Worm (Caenorhabditis elegans): Measurements from ENCODE around the gene M04D8.5.

Gene M04D8.5

DNA sequence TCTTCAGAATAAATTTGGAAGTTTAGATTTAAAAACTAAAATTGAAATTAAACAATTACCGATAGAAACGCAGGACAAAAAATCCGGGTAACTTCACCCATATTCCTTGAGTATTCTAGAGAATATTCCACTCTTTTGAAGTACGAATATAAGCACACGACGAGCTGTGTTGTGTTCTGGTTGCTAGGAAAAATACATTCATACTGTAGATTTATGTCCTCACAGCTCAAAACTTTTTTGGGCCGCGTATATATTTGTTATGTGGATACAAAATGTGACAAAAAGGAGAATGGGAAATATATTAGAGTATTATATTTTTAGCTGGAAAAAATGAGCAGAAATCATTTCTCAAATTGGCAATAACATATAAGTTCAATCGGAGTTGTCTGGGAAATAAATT is at the start of gene M04D8.5:
Gene M04D8.5 (minus strand): TSS at position 101 of the 400 bp plus-strand sequence.
- TF ChIP-seq unc-62 (GFP tag; optimal IDR thresholded peaks at IDR 0.05) = no peak
- TF ChIP-seq cnd-1 (tag; optimal IDR thresholded peaks at IDR 0.05) = no peak
- TF ChIP-seq flh-1 (GFP tag; optimal IDR thresholded peaks at IDR 0.05) = no peak
- TF ChIP-seq nhr-12 (tag; optimal IDR thresholded peaks at IDR 0.05) = no peak
- TF ChIP-seq mab-5 (tag; optimal IDR thresholded peaks at IDR 0.05) = no peak
- no peak for TF ChIP-seq pha-4 (tag; optimal IDR thresholded peaks at IDR 0.05)

DNA sequence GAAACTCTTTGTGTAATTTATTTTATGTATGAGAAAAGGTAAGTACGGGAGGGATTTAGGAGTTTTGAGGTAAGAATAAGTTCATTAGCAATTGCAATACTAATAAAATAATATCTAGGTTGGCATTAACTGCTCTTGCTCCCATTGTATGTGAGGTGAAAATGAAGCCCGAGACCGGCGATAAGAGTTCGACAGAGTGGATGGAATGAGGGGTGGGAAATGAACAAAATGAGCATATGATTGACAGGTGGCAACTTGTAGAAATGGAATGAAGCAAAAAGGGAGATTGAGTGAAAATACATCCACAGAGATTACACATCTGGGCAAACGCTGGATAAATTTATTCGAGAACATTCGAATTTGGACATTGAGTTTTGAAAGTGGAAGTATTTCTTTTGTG is 45.7 kb upstream of the M04D8.5 start:
- TF ChIP-seq mab-5 (tag; optimal IDR thresholded peaks at IDR 0.05) (no peak), mep-1 (tag; optimal IDR thresholded peaks at IDR 0.05) (no peak), snpc-4 (tag; optimal IDR thresholded peaks at IDR 0.05) (no peak)

DNA sequence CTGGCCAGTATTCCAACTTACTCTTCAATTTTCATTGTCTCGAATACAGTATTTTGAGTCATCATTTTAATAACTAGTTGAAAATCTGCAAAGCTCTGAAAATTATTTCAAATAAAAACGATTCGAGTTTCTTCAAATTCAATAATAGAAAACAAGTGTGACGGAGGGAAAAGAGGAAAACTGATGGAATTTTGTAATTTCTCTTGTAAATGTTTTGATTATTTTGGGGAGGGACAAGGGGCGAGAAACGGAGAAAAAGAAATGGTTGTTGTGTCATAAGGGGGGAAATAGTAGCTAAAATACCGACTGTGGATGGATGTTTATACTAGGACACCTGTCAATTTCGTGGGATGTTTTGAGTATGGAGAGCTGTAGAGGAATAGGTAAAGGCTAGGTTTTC is 45.0 kb upstream of the M04D8.5 start, which contains the start of gene T16G12.9:
Gene T16G12.9 (minus strand): TSS at position 101 of the 400 bp plus-strand sequence.
- TF ChIP-seq nhr-2 (tag; optimal IDR thresholded peaks at IDR 0.05) (no peak), ceh-39 (tag; optimal IDR thresholded peaks at IDR 0.05) (no peak), unc-120 (tag; optimal IDR thresholded peaks at IDR 0.05; ENCODE audit: poor library complexity, severe bottlenecking) (no peak), sem-2 (GFP tag; optimal IDR thresholded peaks at IDR 0.05) (no peak), snpc-4 (tag; optimal IDR thresholded peaks at IDR 0.05) (no peak), pha-4 (tag; optimal IDR thresholded peaks at IDR 0.05) (no peak), bed-3 (GFP tag; optimal IDR thresholded peaks at IDR 0.05) (no peak), lin-32 (GFP tag; optimal IDR thresholded peaks at IDR 0.05) (no peak), nhr-12 (tag; optimal IDR thresholded peaks at IDR 0.05) (no peak), unc-62 (GFP tag; optimal IDR thresholded peaks at IDR 0.05) (no peak), drap-1 (GFP tag; optimal IDR thresholded peaks at IDR 0.05) (no peak), ceh-83 (GFP tag; optimal IDR thresholded peaks at IDR 0.05) (no peak)

DNA sequence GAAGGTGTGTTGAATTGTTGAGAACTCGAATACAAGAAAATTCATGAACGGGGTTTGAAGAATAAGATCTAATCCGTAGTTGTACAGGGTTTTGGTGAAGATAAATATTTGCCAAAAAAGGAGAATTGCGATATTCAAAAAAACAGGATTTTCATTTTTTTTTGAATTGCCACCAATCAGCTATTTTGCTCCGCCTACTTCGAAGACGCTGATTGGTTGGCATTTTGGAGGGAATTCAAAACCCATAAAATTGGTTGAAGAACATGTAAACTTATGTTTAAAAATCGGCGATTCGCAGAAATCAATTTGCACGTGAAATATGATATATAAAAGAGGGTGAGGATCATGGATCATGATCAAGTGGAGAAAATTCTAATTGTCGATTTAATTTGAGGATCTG is 42.9 kb upstream of the M04D8.5 start:
- TF ChIP-seq M03D4.4 (tag; optimal IDR thresholded peaks at IDR 0.05) (no peak), mep-1 (tag; optimal IDR thresholded peaks at IDR 0.05) (no peak), elt-1 (tag; optimal IDR thresholded peaks at IDR 0.05; ENCODE audit: borderline replicate concordance, insufficient read depth) (no peak), flh-1 (GFP tag; optimal IDR thresholded peaks at IDR 0.05) (no peak), mab-5 (tag; optimal IDR thresholded peaks at IDR 0.05) (no peak), sptf-1 (tag; optimal IDR thresholded peaks at IDR 0.05) (no peak), unc-39 (tag; optimal IDR thresholded peaks at IDR 0.05) (no peak), nhr-28 (tag; optimal IDR thresholded peaks at IDR 0.05) (no peak), snpc-4 (tag; optimal IDR thresholded peaks at IDR 0.05) (no peak), lin-13 (tag; optimal IDR thresholded peaks at IDR 0.05) (no peak), nhr-12 (tag; optimal IDR thresholded peaks at IDR 0.05) (no peak), ces-1 (GFP tag; optimal IDR thresholded peaks at IDR 0.05) (no peak), mls-2 (tag; optimal IDR thresholded peaks at IDR 0.05) (no peak), ceh-83 (GFP tag; optimal IDR thresholded peaks at IDR 0.05) (no peak), elt-3 (tag; optimal IDR thresholded peaks at IDR 0.05) (no peak), nhr-2 (tag; optimal IDR thresholded peaks at IDR 0.05) (no peak), zip-8 (tag; optimal IDR thresholded peaks at IDR 0.05) (no peak), lsy-2 (tag; optimal IDR thresholded peaks at IDR 0.05) (no peak), blmp-1 (tag; optimal IDR thresholded peaks at IDR 0.05) (no peak), ham-2 (GFP tag; optimal IDR thresholded peaks at IDR 0.05) (no peak)

DNA sequence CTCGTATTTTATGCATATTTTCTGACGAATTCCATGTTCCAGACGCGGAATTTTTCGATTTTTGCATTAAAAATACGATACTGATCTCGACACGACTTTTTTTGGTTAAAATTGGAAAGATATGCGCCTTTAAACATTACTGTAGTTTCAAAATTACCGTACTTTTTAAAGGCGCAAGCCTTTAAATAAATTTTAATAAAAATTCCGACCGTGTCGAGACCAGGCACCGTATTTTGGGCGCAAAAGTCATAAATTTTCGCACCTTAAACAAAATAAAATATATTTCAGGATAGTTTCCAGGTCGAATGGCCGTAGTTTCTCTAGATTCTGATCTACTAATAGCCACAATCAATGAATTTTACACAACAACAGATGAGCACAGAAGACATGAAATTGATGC is 36.2 kb upstream of the M04D8.5 start, which contains the start of gene T16G12.6:
Gene T16G12.6 (plus strand): TSS at position 301 of the 400 bp plus-strand sequence.
- TF ChIP-seq ceh-83 (GFP tag; optimal IDR thresholded peaks at IDR 0.05) (no peak), nhr-237 (tag; optimal IDR thresholded peaks at IDR 0.05) (no peak), flh-1 (GFP tag; optimal IDR thresholded peaks at IDR 0.05) (no peak), mls-2 (tag; optimal IDR thresholded peaks at IDR 0.05) (no peak), ces-1 (GFP tag; optimal IDR thresholded peaks at IDR 0.05) (no peak), snpc-4 (tag; optimal IDR thresholded peaks at IDR 0.05) (no peak), ceh-39 (tag; optimal IDR thresholded peaks at IDR 0.05) (no peak), drap-1 (GFP tag; optimal IDR thresholded peaks at IDR 0.05) (no peak), unc-120 (tag; optimal IDR thresholded peaks at IDR 0.05; ENCODE audit: poor library complexity, severe bottlenecking) (no peak), sem-2 (GFP tag; optimal IDR thresholded peaks at IDR 0.05) (no peak), mab-5 (tag; optimal IDR thresholded peaks at IDR 0.05) (no peak), tbx-8 (GFP tag; optimal IDR thresholded peaks at IDR 0.05) (no peak), M03D4.4 (tag; optimal IDR thresholded peaks at IDR 0.05) (no peak), lin-32 (GFP tag; optimal IDR thresholded peaks at IDR 0.05) (no peak), elt-1 (tag; optimal IDR thresholded peaks at IDR 0.05; ENCODE audit: borderline replicate concordance, insufficient read depth) (no peak), unc-39 (tag; optimal IDR thresholded peaks at IDR 0.05) (no peak), sptf-1 (tag; optimal IDR thresholded peaks at IDR 0.05) (no peak), lin-13 (tag; optimal IDR thresholded peaks at IDR 0.05) (no peak), hlh-1 (tag; optimal IDR thresholded peaks at IDR 0.05) (no peak), cnd-1 (tag; optimal IDR thresholded peaks at IDR 0.05) (no peak)

All from whole organism, mixed stage, embryonic.